Fruit fly (Drosophila melanogaster): ENCODE measurements around the gene Grd.

The Grd gene

DNA sequence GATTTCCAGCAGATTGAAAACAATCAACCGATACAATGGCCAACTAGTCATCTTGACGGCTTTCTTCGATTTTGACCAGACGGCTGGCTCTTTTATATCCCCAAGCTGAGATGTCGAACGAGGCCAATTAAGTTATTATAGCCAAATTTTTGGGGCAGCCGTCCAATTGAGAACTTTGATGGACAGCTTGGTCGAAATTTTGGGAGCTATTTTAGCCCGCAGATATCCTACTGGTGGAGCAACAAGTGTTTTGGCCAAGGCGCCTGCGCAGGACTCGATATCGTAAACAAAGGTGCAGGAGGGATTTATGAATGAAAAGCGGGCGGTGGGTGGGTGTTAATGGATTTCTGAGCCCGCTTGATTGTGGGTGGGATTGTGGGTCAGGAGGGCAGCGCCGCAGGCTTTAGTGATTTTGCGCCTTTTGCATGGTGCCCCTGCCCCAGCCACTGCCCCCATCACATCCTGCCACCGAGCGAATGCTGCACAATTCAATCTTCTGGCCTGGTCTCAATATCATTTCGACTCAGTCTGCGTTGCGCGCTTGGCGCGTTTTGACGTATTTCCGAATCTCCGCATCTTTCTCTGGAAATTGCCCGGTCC lies at the start of gene Grd, which contains the start of gene Ir75c:
Gene Grd, plus strand, starts transcription at position 550 of the 600 bp plus-strand sequence.
Gene Ir75c, minus strand, starts transcription at position 51 of the 600 bp plus-strand sequence.
- no peak for TF ChIP-seq CG17801 (GFP tag; optimal IDR thresholded peaks at IDR 0.05; ENCODE audit: partially characterized antibody)

DNA sequence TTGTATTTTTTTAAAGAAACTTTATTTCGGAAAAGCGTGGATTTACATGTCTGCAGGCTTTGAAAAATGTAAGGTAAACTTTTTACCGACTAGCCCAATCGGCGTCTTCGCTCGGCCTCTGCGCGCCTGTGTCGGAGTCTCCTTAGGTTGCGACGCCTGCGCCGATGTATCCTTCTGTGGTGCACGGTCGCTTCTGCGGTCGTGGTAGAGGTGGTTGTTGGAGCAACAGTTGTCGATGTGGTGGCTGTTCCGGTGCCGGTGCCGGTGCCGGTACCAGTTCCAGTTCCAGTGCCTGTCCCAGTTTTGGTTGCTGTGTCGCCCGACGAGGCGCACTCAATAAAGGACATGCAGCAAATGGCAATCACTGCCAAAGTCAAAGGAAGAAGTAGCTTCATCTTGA lies 32.1 kb upstream of the Grd start:
- no peak for TF ChIP-seq CG17801 (GFP tag; optimal IDR thresholded peaks at IDR 0.05; ENCODE audit: partially characterized antibody)

DNA sequence AAGACGTTTGTCGTGTGGAACGTTAAGA lies 31.9 kb upstream of the Grd start, which contains the start of gene CG42815:
Gene CG42815, minus strand, starts transcription at position 20 of the 28 bp plus-strand sequence.
- no peak for TF ChIP-seq CG17801 (GFP tag; optimal IDR thresholded peaks at IDR 0.05; ENCODE audit: partially characterized antibody)

DNA sequence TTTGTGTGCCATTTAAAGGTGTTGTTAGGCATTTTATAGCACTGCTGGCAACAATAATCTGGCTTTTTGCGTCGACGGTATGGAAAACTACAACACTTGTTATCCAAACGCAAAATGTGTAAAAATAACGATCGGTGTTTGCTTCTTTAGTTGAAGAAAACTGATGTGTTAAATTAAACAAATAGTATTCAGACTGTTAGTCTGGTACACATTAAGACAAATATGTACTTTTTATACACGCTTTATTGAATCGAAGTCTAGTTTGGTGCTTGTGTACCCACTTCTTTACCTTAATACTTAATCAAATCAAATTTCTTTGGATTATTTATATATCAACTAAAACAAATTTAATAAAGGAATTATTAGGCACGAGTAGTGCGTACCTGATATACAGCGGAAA lies 31.6 kb upstream of the Grd start:
- TF ChIP-seq CG17801 (GFP tag; optimal IDR thresholded peaks at IDR 0.05; ENCODE audit: partially characterized antibody) = no peak

DNA sequence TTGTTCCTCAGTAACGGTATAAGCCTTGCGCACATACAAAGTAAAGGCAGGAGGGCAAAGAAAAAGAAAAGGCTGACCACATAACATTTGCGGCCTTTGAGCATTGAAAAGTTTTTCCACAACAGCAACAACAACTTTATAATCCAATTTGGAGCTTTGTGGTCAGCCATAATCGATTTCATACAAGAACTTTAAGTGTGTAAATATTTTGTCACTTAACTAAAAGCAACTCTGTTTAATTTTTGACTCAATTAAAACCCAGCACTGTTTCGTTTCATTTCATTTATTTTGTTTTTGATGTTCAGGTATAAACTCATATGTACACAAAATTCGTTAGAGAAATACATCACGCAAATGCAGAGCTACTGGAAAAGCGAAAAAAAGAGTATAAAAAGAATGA lies 25.6 kb upstream of the Grd start, which contains the start of gene CG42816:
Gene CG42816, minus strand, starts transcription at position 101 of the 400 bp plus-strand sequence.
- no peak for TF ChIP-seq CG17801 (GFP tag; optimal IDR thresholded peaks at IDR 0.05; ENCODE audit: partially characterized antibody)

DNA sequence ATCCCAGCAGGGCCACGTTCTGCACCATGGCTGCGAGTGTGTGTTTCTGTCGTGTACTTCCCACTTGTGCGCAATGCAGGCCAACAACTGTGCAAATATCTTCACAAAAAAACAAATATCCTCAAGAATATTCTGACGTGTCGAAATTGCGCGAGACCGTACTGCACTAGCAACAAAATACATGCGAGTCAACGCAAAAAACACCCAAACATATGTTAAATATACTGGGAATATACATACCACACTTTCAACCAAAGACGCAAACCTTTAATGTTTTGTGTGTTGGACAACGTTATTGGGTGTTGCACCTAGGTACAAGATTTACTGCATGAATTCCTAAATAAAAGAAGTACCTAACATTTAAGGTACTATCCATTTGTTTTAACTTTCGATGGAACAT lies 21.0 kb upstream of the Grd start, which contains the start of gene NUCB1:
Gene NUCB1, minus strand, starts transcription at position 173 of the 400 bp plus-strand sequence.
- peak; percentile 51 for TF ChIP-seq CG17801 (GFP tag; optimal IDR thresholded peaks at IDR 0.05; ENCODE audit: partially characterized antibody)

DNA sequence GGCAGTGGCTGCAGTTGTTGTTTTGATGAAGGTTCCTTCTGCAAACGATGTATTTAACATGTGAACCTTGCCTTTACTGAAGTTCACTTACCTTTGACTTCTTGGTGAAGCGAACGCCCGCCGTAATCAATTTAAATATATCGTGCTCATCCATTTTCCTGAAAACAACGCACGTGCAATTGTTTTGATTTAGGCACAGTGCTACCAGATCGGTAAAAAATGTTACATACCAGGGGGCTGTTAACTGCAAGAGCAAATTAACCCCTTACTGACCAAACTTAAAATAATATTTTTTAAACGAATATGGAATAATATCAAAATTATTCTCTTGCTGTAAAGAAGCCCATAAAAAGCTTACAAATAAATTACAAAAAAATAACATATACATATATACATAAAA lies 18.6 kb upstream of the Grd start, which contains the start of gene ais:
Gene ais, minus strand, starts transcription at position 205 of the 400 bp plus-strand sequence.
- TF ChIP-seq CG17801 (GFP tag; optimal IDR thresholded peaks at IDR 0.05; ENCODE audit: partially characterized antibody) = peak; percentile 30

DNA sequence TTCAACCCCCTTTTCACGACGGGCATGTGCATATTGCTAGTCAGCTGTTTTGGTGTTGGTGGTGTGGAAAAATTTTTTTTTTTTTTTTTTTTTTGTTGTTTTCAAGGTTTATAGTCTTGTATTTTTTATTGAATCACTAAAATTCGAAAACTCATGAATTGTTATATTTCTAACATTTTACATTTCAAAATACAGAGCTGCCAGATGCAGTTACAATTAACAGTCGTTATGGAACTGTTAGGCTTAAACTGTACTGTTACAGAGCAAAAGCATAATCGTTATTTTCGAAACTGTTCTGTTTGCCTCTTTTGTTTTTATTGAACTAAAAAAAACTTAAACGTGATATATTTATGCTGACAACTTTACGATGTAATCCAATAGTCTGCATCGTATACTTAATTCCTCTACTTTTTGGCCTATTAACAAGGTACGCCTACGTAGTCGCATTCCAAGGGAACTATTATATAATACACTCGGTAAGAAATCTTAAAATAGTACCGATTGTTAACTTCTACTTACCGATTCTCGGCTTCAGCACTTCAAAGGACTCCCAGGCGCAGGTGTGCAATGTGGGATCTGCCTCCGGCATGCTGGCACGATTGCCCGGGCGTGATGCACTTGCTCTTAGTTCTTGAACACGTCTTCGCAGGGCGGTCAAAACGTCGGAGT lies 16.6 kb upstream of the Grd start, which contains the start of gene CG32187:
Gene CG32187, minus strand, starts transcription at position 9 of the 669 bp plus-strand sequence.
- TF ChIP-seq CG17801 (GFP tag; optimal IDR thresholded peaks at IDR 0.05; ENCODE audit: partially characterized antibody) = no peak

DNA sequence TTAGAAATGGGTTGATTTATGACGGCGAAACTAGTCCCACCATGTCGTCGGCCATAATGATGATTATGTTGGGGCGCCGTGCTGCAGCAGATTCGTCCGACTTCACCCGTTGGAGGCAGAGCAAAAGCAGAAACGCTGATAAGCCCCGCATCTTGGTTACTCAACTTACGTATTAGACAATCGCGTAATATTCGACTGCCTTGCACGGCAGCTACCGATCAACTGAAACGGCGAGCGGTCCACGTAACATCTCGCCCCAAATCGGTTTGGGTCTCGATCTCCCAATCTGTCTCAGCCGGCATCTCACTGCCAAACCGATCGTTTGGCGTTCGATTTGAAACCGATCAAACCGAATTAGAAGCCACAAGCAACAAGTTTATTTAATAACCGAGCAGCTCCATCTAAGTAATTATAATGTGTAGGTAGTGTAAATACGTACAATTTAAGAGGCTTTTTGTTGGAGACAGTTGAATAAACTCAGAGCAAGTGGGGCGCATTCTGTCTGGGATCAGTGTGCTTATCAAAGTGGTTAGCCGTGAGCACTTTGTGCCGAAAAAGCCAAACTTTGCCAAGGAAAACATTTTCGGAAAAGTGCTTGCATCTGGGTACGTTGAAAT lies 14.4 kb upstream of the Grd start, which contains the start of gene CG32191:
Gene CG32191, minus strand, starts transcription at position 550 of the 617 bp plus-strand sequence.
- no peak for TF ChIP-seq CG17801 (GFP tag; optimal IDR thresholded peaks at IDR 0.05; ENCODE audit: partially characterized antibody)

DNA sequence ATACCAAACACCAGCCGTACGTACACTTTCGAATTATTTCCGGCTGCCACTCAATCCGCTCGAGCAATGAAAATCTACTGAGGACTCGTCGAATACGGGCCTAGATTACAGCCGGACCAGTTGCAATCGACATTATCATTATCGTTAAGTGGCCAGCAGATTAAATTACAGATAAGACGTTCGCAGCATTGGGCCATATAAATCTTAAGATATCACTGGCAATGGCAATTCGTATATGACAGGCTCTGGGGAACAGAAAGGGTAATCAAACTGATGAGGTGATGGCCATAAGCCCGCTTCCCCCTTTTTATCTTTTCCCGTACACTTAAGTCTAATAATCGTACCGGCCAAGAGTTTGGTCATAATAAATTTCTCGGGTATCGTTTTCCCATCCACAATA lies 9.1 kb upstream of the Grd start, which contains the start of gene Cln3:
Gene Cln3, minus strand, starts transcription at position 84 of the 400 bp plus-strand sequence.
- peak; percentile 50 for TF ChIP-seq CG17801 (GFP tag; optimal IDR thresholded peaks at IDR 0.05; ENCODE audit: partially characterized antibody)

DNA sequence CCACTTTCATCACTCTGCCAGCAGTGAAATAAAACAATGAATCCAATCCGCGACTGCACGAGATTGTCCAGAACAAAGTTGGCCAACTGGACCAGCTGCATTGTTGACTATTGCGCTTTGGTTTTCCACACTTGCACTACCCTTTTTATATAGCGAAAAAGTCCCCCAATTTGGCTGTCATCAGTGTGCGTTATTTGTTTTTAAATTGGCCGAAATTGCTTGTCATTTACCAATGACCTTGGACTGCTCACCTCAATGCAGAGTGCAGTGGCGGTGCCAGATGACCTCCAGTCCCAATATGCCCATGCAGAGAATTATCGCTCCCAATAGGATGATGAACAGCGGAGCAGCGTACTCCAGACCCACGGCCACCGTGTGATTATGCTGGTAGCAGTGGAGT lies 5.3 kb upstream of the Grd start, which contains the start of gene Ir75a:
Gene Ir75a, minus strand, starts transcription at position 101 of the 400 bp plus-strand sequence.
- TF ChIP-seq CG17801 (GFP tag; optimal IDR thresholded peaks at IDR 0.05; ENCODE audit: partially characterized antibody) = no peak

DNA sequence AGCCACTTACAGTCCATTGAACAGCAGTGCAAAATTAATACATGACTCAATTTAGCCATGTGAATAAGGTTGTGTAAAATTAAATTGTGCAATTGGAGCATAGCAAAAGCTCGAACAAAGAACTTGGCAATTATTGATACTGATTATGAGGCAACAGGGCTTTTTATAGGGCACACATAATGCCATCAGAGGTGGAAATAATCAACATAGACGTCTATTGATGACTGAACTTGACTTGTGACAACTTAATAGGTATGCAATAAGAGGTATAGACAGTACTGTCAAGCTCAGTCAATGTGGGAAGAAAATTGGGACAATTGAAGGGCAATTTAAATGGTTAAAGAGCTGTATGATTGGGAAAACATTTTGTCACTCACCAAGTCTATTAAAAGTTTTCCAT lies 3.0 kb upstream of the Grd start, which contains the start of gene Ir75b:
Gene Ir75b, minus strand, starts transcription at position 101 of the 400 bp plus-strand sequence.
- no peak for TF ChIP-seq CG17801 (GFP tag; optimal IDR thresholded peaks at IDR 0.05; ENCODE audit: partially characterized antibody)

DNA sequence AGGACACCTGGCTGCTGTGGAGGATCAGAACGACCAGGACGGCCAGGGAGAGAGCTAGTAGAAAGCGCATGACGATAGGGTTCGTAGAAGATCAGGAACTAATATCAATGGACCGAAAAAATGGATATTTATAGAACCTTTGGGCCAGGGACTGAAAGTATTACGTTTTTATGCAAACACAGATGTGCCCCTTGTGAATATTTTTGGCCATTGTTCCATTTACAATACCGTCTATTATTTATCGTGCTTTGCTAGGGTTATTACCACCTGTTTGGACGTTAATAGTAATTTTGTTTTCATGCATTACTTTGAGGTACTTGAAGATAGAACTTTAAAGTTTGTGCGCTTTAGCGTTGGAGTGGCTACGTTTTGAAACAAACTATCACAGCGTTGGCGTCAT lies 10.4 kb downstream of the Grd start, which contains the start of gene CG32188:
Gene CG32188, minus strand, starts transcription at position 101 of the 400 bp plus-strand sequence.
- TF ChIP-seq CG17801 (GFP tag; optimal IDR thresholded peaks at IDR 0.05; ENCODE audit: partially characterized antibody) = no peak

DNA sequence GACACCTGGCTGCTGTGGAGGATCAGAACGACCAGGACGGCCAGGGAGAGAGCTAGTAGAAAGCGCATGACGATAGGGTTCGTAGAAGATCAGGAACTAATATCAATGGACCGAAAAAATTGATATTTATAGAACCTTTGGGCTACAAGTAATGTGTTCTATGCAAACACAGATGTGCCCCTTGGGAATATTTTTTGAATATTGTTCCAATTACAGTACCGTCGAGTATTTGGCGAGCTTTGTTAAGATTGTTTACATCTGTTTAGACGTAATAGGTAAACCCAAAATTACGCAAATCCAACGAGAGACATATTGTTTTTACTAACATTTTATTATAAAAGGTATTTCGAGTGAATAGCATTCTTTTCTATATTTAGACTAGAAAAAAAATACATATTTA lies 11.9 kb downstream of the Grd start, which contains the start of gene CG32189:
Gene CG32189, minus strand, starts transcription at position 101 of the 400 bp plus-strand sequence.
- no peak for TF ChIP-seq CG17801 (GFP tag; optimal IDR thresholded peaks at IDR 0.05; ENCODE audit: partially characterized antibody)

DNA sequence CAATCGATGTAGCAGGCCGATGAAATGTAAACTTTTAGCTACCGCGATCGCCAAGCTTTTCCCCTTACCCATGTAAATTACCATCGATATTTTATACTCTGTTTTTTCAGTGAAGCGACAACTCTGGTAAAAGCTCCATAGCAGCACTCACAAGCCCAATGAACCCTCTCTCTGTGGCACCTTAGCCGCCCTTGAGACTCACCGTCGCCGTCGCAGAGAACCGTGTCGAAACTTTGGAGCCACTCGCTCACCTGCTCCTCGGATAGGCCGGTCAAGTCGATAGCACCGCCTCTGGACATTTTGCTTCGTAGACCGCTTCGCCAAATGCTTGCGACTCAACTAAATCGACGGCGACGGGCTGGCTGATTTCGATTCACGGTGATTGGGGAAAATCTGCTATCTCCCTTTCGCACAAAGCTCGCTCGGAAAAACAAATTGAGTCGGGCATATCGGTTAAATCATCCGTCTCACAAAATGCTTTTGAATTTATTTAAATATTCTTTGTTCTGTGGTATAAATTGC lies 18.0 kb downstream of the Grd start, which contains the start of gene CG5577:
Gene CG5577, minus strand, starts transcription at position 343 of the 522 bp plus-strand sequence.
- TF ChIP-seq CG17801 (GFP tag; optimal IDR thresholded peaks at IDR 0.05; ENCODE audit: partially characterized antibody) = peak; percentile 73
